Fruit fly (Drosophila melanogaster): ENCODE data around the gene Mst87F.

dm6 chr3R:13796607-13797246 lies 31.1 kb downstream of the Mst87F start:
- TF ChIP-seq CG4424 (GFP tag; optimal IDR thresholded peaks at IDR 0.05): no peak
- no peak for TF ChIP-seq Usf (GFP tag; optimal IDR thresholded peaks at IDR 0.05)
- no peak for TF ChIP-seq Pdp1 (GFP tag; optimal IDR thresholded peaks at IDR 0.05)
- no peak for TF ChIP-seq ase (GFP tag; IDR thresholded peaks at IDR 0.05)
- TF ChIP-seq gro (GFP tag; optimal IDR thresholded peaks at IDR 0.05): no peak
- no peak for TF ChIP-seq CG15696 (tag; optimal IDR thresholded peaks at IDR 0.05)
- TF ChIP-seq jumu (GFP tag; optimal IDR thresholded peaks at IDR 0.05): no peak
- no peak for TF ChIP-seq CG2712 (tag; optimal IDR thresholded peaks at IDR 0.05)
- TF ChIP-seq CG3281 (GFP tag; optimal IDR thresholded peaks at IDR 0.05): no peak
- TF ChIP-seq tgo (GFP tag; IDR thresholded peaks at IDR 0.05): no peak
